Worm (Caenorhabditis elegans) whole organism, L1 larva: ENCODE results near the gene ced-13.

Source experiments
- egl-27 ChIP-seq, 2 experiments: fragments of 150-350 bp in 1 of 2; sonication (generic microtip); optimal IDR thresholded peaks; 3 replicates each; lab custom pipeline; 2017 to 2018; ENCODE audit warnings: missing biosample characterization in 2 of 2, missing genetic modification characterization in 2 of 2, missing genetic modification reagents in 2 of 2
- lin-13 ChIP-seq: fragments of 150-350 bp; optimal IDR thresholded peaks from 2 replicates; lab custom pipeline; 2014; ENCODE audit warnings: missing biosample characterization, missing genetic modification reagents, missing genetic modification characterization
- unc-30 ChIP-seq: sonication (generic microtip); optimal IDR thresholded peaks from 2 replicates; lab custom pipeline; 2017; ENCODE audit warnings: missing biosample characterization, missing genetic modification characterization

DNA sequence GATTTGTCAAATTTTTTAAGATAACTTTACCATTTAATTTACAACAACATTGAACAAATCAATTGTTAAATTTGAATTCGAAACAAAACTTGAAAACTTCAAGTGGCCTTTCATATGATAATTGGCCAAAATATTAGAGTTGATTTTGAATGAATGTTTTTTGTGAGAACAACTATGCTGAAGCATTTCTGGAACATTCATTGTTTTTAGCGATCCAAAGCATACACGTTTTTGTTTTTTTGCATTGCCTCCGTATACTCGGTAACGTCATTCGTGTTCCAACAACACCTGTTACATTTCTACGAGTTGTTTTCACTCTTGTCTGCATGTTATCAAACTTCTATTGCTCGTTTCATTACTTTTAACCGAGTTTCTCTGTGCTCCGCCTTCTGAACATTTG is 22.5 kb downstream of the ced-13 start:
- TF ChIP-seq lin-13 = no peak
- TF ChIP-seq unc-30 (tag; lab: Kevin White, UChicago) = no peak
- TF ChIP-seq egl-27 (tag; optimal IDR thresholded peaks at IDR 0.05; lab: Kevin White, UChicago) = no peak
